Worm (Caenorhabditis elegans): ENCODE results near the gene lurp-3.

DNA sequence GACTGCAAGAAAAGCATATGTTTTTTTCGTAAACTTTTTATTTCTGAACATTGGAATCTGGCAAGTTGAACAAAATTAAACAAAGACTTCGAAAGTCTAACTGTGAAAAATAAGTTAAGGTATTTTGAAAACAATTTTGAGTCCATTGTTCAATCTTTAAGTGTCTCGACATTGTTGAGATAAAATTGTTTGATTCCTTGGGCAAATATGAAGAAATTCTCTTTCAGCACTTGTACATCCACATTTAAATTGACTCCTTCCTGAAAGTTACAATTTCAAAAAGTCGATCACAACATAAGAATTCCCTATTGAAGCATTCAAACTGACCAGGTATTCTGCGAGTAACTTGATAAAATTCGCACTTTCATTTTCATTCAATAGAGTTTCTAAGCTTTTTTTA, 39.5 kb upstream of the lurp-3 start:
- TF ChIP-seq hrde-1 (tag; optimal IDR thresholded peaks at IDR 0.05; ENCODE audit: borderline replicate concordance) (no peak), fkh-3 (tag; optimal IDR thresholded peaks at IDR 0.05) (no peak), repo-1 (tag; optimal IDR thresholded peaks at IDR 0.05) (no peak), F33H1.4 (GFP tag; IDR thresholded peaks at IDR 0.05) (no peak), Y79H2A.3 (GFP tag; conservative IDR thresholded peaks at IDR 0.05) (no peak), snpc-4 (GFP tag; optimal IDR thresholded peaks at IDR 0.05) (no peak), snpc-4 (tag; optimal IDR thresholded peaks at IDR 0.05) (no peak), F10E7.11 (tag; optimal IDR thresholded peaks at IDR 0.05) (no peak), mel-28 (tag; optimal IDR thresholded peaks at IDR 0.05; ENCODE audit: borderline replicate concordance) (no peak)
